Fruit fly (Drosophila melanogaster) whole organism, adult: ENCODE results near the gene cic.

Experiments
- CG11617 ChIP-seq: fragments of 200-800 bp; sonication (Bioruptor generic); optimal IDR thresholded peaks from 2 replicates; lab custom pipeline; 2017; ENCODE audit warnings: mild to moderate bottlenecking, missing biosample characterization, missing genetic modification reagents, missing genetic modification characterization
- CG12768 ChIP-seq: fragments of 200-800 bp; sonication (Bioruptor generic); optimal IDR thresholded peaks from 2 replicates; lab custom pipeline; 2017; ENCODE audit warnings: missing biosample characterization, missing genetic modification characterization, mild to moderate bottlenecking, moderate library complexity, missing genetic modification reagents
- CG14711 ChIP-seq: fragments of 200-800 bp; sonication (Bioruptor generic); optimal IDR thresholded peaks from 2 replicates; lab custom pipeline; 2018; ENCODE audit warnings: missing biosample characterization, mild to moderate bottlenecking, missing genetic modification characterization, moderate library complexity
- CG1620 ChIP-seq: fragments of 200-800 bp; sonication (Bioruptor generic); optimal IDR thresholded peaks from 2 replicates; lab custom pipeline; 2016; ENCODE audit warnings: missing biosample characterization, missing genetic modification characterization
- CG33017 ChIP-seq: fragments of 200-800 bp; sonication (Bioruptor generic); optimal IDR thresholded peaks from 2 replicates; lab custom pipeline; 2018; ENCODE audit warnings: missing biosample characterization, mild to moderate bottlenecking, missing genetic modification characterization, moderate library complexity
- CG5204 ChIP-seq: fragments of 200-800 bp; sonication (Bioruptor generic); optimal IDR thresholded peaks from 2 replicates; lab custom pipeline; 2016; ENCODE audit warnings: missing biosample characterization, missing genetic modification characterization
- CG7045 ChIP-seq: fragments of 200-800 bp; sonication (Bioruptor generic); optimal IDR thresholded peaks from 2 replicates; lab custom pipeline; 2017; ENCODE audit warnings: missing biosample characterization, mild to moderate bottlenecking, missing genetic modification characterization
- CG7101 ChIP-seq: fragments of 200-800 bp; sonication (Bioruptor generic); optimal IDR thresholded peaks from 2 replicates; lab custom pipeline; 2018; ENCODE audit warnings: missing biosample characterization, mild to moderate bottlenecking, missing genetic modification characterization, moderate library complexity
- Clk ChIP-seq: fragments of 200-800 bp; sonication (Bioruptor generic); optimal IDR thresholded peaks from 2 replicates; lab custom pipeline; 2017; ENCODE audit warnings: missing biosample characterization, missing genetic modification characterization
- Crg-1 ChIP-seq: fragments of 200-800 bp; sonication (Bioruptor generic); optimal IDR thresholded peaks from 2 replicates; lab custom pipeline; 2016; ENCODE audit warnings: missing biosample characterization, missing genetic modification characterization
- Hr96 ChIP-seq: fragments of 200-800 bp; sonication (Bioruptor generic); optimal IDR thresholded peaks from 2 replicates; lab custom pipeline; 2016; ENCODE audit warnings: missing biosample characterization, missing genetic modification characterization
- Mnt ChIP-seq: fragments of 200-800 bp; sonication (Bioruptor generic); optimal IDR thresholded peaks from 2 replicates; lab custom pipeline; 2016; ENCODE audit warnings: missing biosample characterization, mild to moderate bottlenecking, missing genetic modification characterization
- bab1 ChIP-seq: fragments of 200-800 bp; sonication (Bioruptor generic); optimal IDR thresholded peaks from 3 replicates; lab custom pipeline; 2019; ENCODE audit warnings: missing biosample characterization, mild to moderate bottlenecking, missing genetic modification characterization, moderate library complexity
- cic ChIP-seq: fragments of 200-800 bp; sonication (Bioruptor generic); optimal IDR thresholded peaks from 2 replicates; lab custom pipeline; 2017; ENCODE audit warnings: missing biosample characterization, mild to moderate bottlenecking, missing genetic modification characterization, moderate library complexity
- cnc ChIP-seq, 2 experiments: fragments of >200 bp; optimal IDR thresholded peaks; 2 replicates each; lab custom pipeline; 2017
- kay ChIP-seq: fragments of 200-800 bp; sonication (Bioruptor generic); peaks from one replicate; lab custom pipeline; 2016; ENCODE audit warnings: missing biosample characterization, missing genetic modification characterization, borderline replicate concordance
- ovo ChIP-seq: fragments of 200-800 bp; sonication (Bioruptor generic); optimal IDR thresholded peaks from 2 replicates; lab custom pipeline; 2016; ENCODE audit warnings: missing biosample characterization, missing genetic modification characterization
- pad ChIP-seq: fragments of 200-800 bp; sonication (Bioruptor generic); optimal IDR thresholded peaks from 3 replicates; lab custom pipeline; 2017; ENCODE audit warnings: missing biosample characterization, missing genetic modification characterization, mild to moderate bottlenecking, moderate library complexity, missing genetic modification reagents
- tj ChIP-seq: fragments of 200-800 bp; sonication (Bioruptor generic); optimal IDR thresholded peaks from 3 replicates; lab custom pipeline; 2017; ENCODE audit warnings: missing biosample characterization, mild to moderate bottlenecking, missing genetic modification characterization, moderate library complexity
- toe ChIP-seq: fragments of 200-800 bp; sonication (Bioruptor generic); optimal IDR thresholded peaks from 2 replicates; lab custom pipeline; 2016; ENCODE audit warnings: missing biosample characterization, missing genetic modification characterization

The cic gene

DNA sequence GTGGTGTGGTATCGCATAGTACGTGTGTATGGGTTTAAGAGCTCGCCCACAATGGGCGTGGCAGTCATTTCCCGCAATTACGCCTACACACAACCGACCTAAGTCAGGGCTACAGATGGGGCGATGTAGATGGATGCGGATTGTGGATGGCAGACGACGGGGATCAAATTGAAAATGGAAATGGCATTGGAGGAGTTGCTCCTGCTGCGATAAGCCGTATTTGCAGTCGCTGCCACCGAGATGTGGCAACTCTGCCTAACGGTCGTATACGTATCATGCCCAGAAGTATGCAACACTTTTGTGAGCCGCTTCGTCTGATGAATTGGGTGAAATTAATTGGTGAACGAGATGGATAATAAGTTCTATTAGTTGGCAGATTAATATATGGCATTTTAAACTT lies 34.2 kb downstream of the cic start:
- TF ChIP-seq CG14711 (tag; lab: Kevin White, UChicago) (peak; percentile 24), Clk (GFP tag; lab: Kevin White, UChicago) (no peak)

dm6 chr3R:20288069-20288468 lies 35.5 kb downstream of the cic start:
- TF ChIP-seq pad (GFP tag; lab: Kevin White, UChicago) (no peak), Clk (GFP tag; lab: Kevin White, UChicago) (no peak), CG12768 (GFP tag; lab: Kevin White, UChicago) (no peak)

dm6 chr3R:20288564-20288963 lies 36.0 kb downstream of the cic start:
- TF ChIP-seq pad (GFP tag; lab: Kevin White, UChicago) (no peak), CG7045 (GFP tag; lab: Kevin White, UChicago) (no peak), cnc (optimal IDR thresholded peaks at IDR 0.05; lab: Kevin White, UChicago) (no peak), CG7101 (tag; lab: Kevin White, UChicago) (no peak), toe (GFP tag; lab: Kevin White, UChicago) (no peak), Hr96 (GFP tag; lab: Kevin White, UChicago) (no peak), CG14711 (tag; lab: Kevin White, UChicago) (no peak), CG12768 (GFP tag; lab: Kevin White, UChicago) (no peak), bab1 (GFP tag; lab: Kevin White, UChicago) (no peak), cic (GFP tag; lab: Kevin White, UChicago) (no peak), Mnt (GFP tag; lab: Kevin White, UChicago) (no peak), Crg-1 (GFP tag; lab: Kevin White, UChicago) (no peak)

DNA sequence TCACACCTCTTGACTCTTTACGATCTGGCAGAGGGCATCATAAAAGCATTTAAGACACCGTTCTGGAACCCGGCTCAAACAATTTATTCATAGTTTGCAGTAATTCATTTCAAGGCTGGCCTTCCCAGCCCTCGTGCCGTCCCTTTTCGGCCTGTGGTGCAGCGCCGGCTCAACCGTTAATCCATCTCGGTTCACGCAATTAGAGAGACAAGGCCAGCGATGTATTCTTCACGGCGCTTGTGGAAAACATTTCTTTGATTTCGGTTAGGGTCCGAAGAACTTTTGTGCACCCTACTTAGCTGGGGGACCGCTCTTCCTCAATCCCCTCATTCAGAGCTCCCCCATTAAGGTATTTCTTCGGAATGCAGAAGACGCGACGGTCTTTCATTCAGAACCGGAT lies 38.5 kb downstream of the cic start:
- TF ChIP-seq CG5204 (no peak), tj (GFP tag; lab: Kevin White, UChicago) (no peak), toe (GFP tag; lab: Kevin White, UChicago) (no peak), cic (GFP tag; lab: Kevin White, UChicago) (no peak), CG7101 (tag; lab: Kevin White, UChicago) (no peak), cnc (optimal IDR thresholded peaks at IDR 0.05; lab: Kevin White, UChicago) (no peak), CG7045 (GFP tag; lab: Kevin White, UChicago) (no peak), CG1620 (GFP tag; lab: Kevin White, UChicago) (no peak)

- TF ChIP-seq ovo (GFP tag; lab: Kevin White, UChicago) (no peak), CG14711 (tag; lab: Kevin White, UChicago) (no peak), Crg-1 (GFP tag; lab: Kevin White, UChicago) (no peak), toe (GFP tag; lab: Kevin White, UChicago) (no peak), CG7101 (tag; lab: Kevin White, UChicago) (no peak), CG33017 (tag; lab: Kevin White, UChicago) (no peak)
These were observed 39.0 kb downstream of the cic start for dm6 chr3R:20291594-20291993.

DNA sequence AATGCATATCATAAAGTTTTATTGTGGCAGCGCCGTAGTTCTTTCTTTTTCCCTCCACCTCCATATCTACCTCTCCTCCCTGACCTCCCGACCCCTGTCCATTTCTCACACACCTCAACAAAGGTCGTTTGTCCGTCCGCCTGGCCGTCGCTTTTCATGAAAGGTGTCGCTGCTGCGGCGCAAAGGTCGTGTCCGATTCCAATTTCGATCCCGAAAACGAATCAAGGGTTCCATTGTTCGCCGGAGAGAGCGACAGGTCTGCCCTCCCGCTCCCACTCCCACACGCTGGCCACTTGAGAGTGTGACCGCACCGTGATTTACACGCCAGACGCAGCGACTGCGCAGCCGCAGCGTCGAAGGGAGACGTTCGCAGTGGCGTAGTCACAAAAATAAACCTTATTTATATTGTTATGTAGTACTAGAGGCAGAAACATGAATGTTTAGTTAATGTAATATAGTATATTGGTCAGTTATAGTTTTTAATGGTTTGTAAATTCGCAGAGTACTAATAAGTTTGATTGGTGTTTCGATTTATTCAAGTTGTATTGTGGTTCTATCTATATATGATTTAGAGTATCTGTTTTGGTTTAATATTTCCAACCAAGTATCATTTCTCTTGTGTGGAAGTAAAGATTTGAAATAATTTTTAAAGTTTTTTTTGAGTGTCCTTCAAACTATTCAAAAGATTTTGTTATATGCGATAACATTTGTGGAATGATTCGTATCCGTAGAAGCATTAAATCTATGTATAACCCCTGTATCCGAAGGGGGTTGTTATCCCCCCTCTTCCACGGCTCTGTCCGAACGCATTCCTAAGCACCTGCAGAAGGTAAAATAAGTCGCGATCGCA lies 39.7 kb downstream of the cic start:
- no peak for TF ChIP-seq kay (GFP tag; lab: Kevin White, UChicago)
- TF ChIP-seq CG14711 (tag; lab: Kevin White, UChicago) = no peak
- no peak for TF ChIP-seq toe (GFP tag; lab: Kevin White, UChicago)
- no peak for TF ChIP-seq CG12768 (GFP tag; lab: Kevin White, UChicago)
- no peak for TF ChIP-seq CG11617 (GFP tag; lab: Kevin White, UChicago)
- TF ChIP-seq Crg-1 (GFP tag; lab: Kevin White, UChicago) = no peak
- no peak for TF ChIP-seq Hr96 (GFP tag; lab: Kevin White, UChicago)
- TF ChIP-seq Clk (GFP tag; lab: Kevin White, UChicago) = no peak
- TF ChIP-seq CG1620 (GFP tag; lab: Kevin White, UChicago) = no peak
- no peak for TF ChIP-seq ovo (GFP tag; lab: Kevin White, UChicago)
- no peak for TF ChIP-seq bab1 (GFP tag; lab: Kevin White, UChicago)
- no peak for TF ChIP-seq CG5204
- no peak for TF ChIP-seq cnc (optimal IDR thresholded peaks at IDR 0.05; lab: Kevin White, UChicago)
- TF ChIP-seq CG7045 (GFP tag; lab: Kevin White, UChicago) = no peak
- TF ChIP-seq Mnt (GFP tag; lab: Kevin White, UChicago) = no peak

DNA sequence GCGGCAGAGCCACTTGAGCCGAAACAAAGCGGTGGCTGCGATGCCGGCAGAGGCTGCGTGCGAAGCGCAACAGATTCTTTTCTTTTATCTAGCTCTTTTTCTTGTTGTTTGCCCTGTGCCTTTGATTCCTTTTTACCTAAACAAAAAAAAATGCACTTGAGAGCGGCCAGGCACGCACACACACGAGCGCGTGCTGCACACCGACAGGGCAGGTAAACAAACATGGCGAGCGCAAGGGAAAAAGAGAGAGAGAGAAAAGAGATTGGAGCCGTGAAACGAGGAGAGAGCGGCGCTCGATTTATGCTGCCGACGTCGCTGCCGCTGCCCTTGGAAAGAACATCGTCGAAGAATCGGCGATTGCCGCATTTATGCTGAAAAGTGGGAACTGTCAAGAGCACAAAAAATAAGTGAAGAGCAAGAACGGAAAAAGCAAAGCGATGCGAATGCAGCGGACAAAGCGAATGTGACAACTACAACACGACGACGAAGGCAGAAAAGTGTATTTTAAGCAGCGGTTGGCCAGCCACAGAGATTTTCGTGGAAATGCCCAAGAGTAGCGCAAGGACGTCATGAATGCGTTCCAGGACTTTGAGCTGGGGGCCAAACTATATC lies 40.4 kb downstream of the cic start:
- TF ChIP-seq tj (GFP tag; lab: Kevin White, UChicago) (peak; percentile 95), kay (GFP tag; lab: Kevin White, UChicago) (no peak)
